Worm (Caenorhabditis elegans) whole organism, L2 larva: Measurements from ENCODE around the gene srx-104.

Source experiments
- elt-3 ChIP-seq: sonication (generic microtip); optimal IDR thresholded peaks from 2 replicates; lab custom pipeline; 2017; ENCODE audit warnings: missing biosample characterization, missing genetic modification characterization
- lin-11 ChIP-seq: fragments of 150-350 bp; sonication (generic microtip); optimal IDR thresholded peaks from 2 replicates; lab custom pipeline; 2014; ENCODE audit warnings: missing biosample characterization, missing genetic modification characterization, inconsistent platforms, mixed read lengths

DNA sequence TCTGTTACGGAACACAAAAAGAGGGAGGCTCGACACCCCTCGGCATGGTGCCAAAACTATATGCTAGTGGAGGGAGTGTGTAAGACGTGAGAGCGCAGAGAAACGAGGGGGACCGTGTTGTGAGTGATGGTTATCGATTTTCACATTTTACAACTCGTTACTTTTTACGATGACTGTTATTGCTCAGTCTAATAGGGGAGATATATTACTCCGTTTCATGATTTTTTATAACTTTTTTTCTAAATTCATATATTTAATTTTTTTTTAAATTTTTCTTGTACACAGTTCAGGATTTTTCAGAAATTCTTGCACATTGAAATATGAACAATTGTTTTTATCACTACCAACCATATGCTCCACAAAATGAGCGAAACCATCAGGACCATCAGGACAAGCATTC, 44.1 kb downstream of the srx-104 start, which contains the start of gene F19B10.5:
- TF ChIP-seq elt-3 (tag; lab: Kevin White, UChicago) (no peak), lin-11 (tag; lab: Kevin White, UChicago) (no peak)
